Fruit fly (Drosophila melanogaster) Kc167 (cell line): ENCODE results near the gene Polr2A.

Experiments used
- h ChIP-seq: fragments of >200 bp; optimal IDR thresholded peaks from 3 replicates; lab custom pipeline; 2018; ENCODE audit warnings: missing external identifiers
- psq ChIP-seq: fragments of >200 bp; optimal IDR thresholded peaks from 2 replicates; lab custom pipeline; 2017; ENCODE audit warnings: missing external identifiers
- ttk ChIP-seq: sonication (Bioruptor generic); optimal IDR thresholded peaks from 2 replicates; lab custom pipeline; 2017; ENCODE audit warnings: missing external identifiers

DNA sequence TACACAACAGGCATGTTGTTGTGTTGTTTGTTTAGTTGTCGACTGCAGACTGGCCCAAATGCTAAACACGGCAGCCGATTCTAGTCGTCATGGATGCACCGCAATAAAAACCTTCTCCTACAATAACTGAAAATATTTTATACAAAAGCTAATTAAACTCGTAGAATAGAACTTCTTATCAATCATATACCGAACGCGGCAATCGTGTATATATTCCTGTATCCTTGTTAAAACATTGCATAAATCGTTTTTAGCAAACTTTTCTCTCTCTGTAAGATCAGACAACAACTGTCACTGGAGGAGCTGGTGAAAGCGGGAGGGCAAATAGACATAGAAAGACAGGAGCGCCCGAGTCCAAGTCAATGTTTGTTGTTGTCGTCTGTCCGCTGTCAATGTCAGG, 21.4 kb downstream of the Polr2A start:
- TF ChIP-seq ttk (lab: Kevin White, UChicago): no peak
- TF ChIP-seq h: no peak
- no peak for TF ChIP-seq psq (lab: Kevin White, UChicago)
